Fruit fly (Drosophila melanogaster): ENCODE measurements around the gene santa-maria.

dm6 chr2L:7409602-7410001, 41.4 kb downstream of the santa-maria start, which contains the start of gene CG5181:
- TF ChIP-seq mld (GFP tag; IDR thresholded peaks at IDR 0.05; ENCODE audit: partially characterized antibody), result no peak
- no peak for TF ChIP-seq CG17829 (tag; optimal IDR thresholded peaks at IDR 0.05)
- TF ChIP-seq CG14965 (GFP tag; optimal IDR thresholded peaks at IDR 0.05; ENCODE audit: borderline replicate concordance), result no peak
- no peak for TF ChIP-seq Ets65A (GFP tag)
- no peak for TF ChIP-seq CG8290 (GFP tag; optimal IDR thresholded peaks at IDR 0.05)
- no peak for TF ChIP-seq CG8290 (tag; optimal IDR thresholded peaks at IDR 0.05)
- TF ChIP-seq TFAM (GFP tag; optimal IDR thresholded peaks at IDR 0.05), result no peak
- TF ChIP-seq chinmo (GFP tag; IDR thresholded peaks at IDR 0.05; ENCODE audit: partially characterized antibody), result no peak
- no peak for TF ChIP-seq CG13624 (GFP tag; optimal IDR thresholded peaks at IDR 0.05)
- no peak for TF ChIP-seq Sox102F (GFP tag; optimal IDR thresholded peaks at IDR 0.05)
